Fruit fly (Drosophila melanogaster): ENCODE measurements around the gene lmgA.

dm6 chr2L:8544636-8545035 is 16.2 kb upstream of the lmgA start:
- TF ChIP-seq psq (optimal IDR thresholded peaks at IDR 0.05) (no peak), Sin3A (optimal IDR thresholded peaks at IDR 0.05) (no peak), insv (optimal IDR thresholded peaks at IDR 0.05) (no peak)
